Fruit fly (Drosophila melanogaster): ENCODE results near the gene CG43319.

The CG43319 gene

dm6 chr3R:27685539-27686012 lies 8.5 kb upstream of the CG43319 start, which contains the start of gene CG12880:
TSS of gene CG12880 (plus strand) at chr3R:27685962.
- no peak for TF ChIP-seq CG17801 (GFP tag; optimal IDR thresholded peaks at IDR 0.05; ENCODE audit: partially characterized antibody)

- no peak for TF ChIP-seq CG17801 (GFP tag; optimal IDR thresholded peaks at IDR 0.05; ENCODE audit: partially characterized antibody)
These were observed 6.1 kb upstream of the CG43319 start, which contains the start of gene CG31055 for dm6 chr3R:27688034-27688433. TSS of gene CG31055 (minus strand) at chr3R:27688134.

dm6 chr3R:27692645-27693307 lies 1.3 kb upstream of the CG43319 start:
- TF ChIP-seq CG17801 (GFP tag; optimal IDR thresholded peaks at IDR 0.05; ENCODE audit: partially characterized antibody) = no peak

dm6 chr3R:27694583-27694982 lies 465 bp downstream of the CG43319 start, which contains the start of gene Acp98AB:
TSS of gene Acp98AB (plus strand) at chr3R:27694883.
- no peak for TF ChIP-seq CG17801 (GFP tag; optimal IDR thresholded peaks at IDR 0.05; ENCODE audit: partially characterized antibody)

dm6 chr3R:27695019-27695418 lies 901 bp downstream of the CG43319 start, which contains the start of gene HSPBAP1:
TSS of gene HSPBAP1 (plus strand) at chr3R:27695235.
- no peak for TF ChIP-seq CG17801 (GFP tag; optimal IDR thresholded peaks at IDR 0.05; ENCODE audit: partially characterized antibody)

dm6 chr3R:27699540-27700228 lies 5.6 kb downstream of the CG43319 start, which contains the start of gene ALiX:
TSS of gene ALiX (minus strand) at chr3R:27700110.
- TF ChIP-seq CG17801 (GFP tag; optimal IDR thresholded peaks at IDR 0.05; ENCODE audit: partially characterized antibody) = no peak

- TF ChIP-seq CG17801 (GFP tag; optimal IDR thresholded peaks at IDR 0.05; ENCODE audit: partially characterized antibody) = peak; percentile 19
These were observed 6.1 kb downstream of the CG43319 start, which contains the start of gene btz for dm6 chr3R:27700229-27700573. TSS of gene btz (plus strand) at chr3R:27700361.

dm6 chr3R:27706039-27706580 lies 12.0 kb downstream of the CG43319 start:
- TF ChIP-seq CG17801 (GFP tag; optimal IDR thresholded peaks at IDR 0.05; ENCODE audit: partially characterized antibody) = no peak

- peak; percentile 79 for TF ChIP-seq CG17801 (GFP tag; optimal IDR thresholded peaks at IDR 0.05; ENCODE audit: partially characterized antibody)
These were observed 12.6 kb downstream of the CG43319 start, which contains the start of the genes CROT and CG12877 for dm6 chr3R:27706581-27707181. TSS of gene CROT (minus strand) at chr3R:27706751. TSS of gene CG12877 (plus strand) at chr3R:27707100.

dm6 chr3R:27736367-27737005 lies 42.4 kb downstream of the CG43319 start, which contains the start of gene Ets98B:
TSS of gene Ets98B (plus strand) at chr3R:27736538.
- TF ChIP-seq CG17801 (GFP tag; optimal IDR thresholded peaks at IDR 0.05; ENCODE audit: partially characterized antibody) = no peak

dm6 chr3R:27737038-27737437 lies 42.9 kb downstream of the CG43319 start:
- no peak for TF ChIP-seq CG17801 (GFP tag; optimal IDR thresholded peaks at IDR 0.05; ENCODE audit: partially characterized antibody)

- TF ChIP-seq CG17801 (GFP tag; optimal IDR thresholded peaks at IDR 0.05; ENCODE audit: partially characterized antibody) = no peak
These were observed 44.2 kb downstream of the CG43319 start for dm6 chr3R:27738287-27738686.

dm6 chr3R:27739999-27740398 lies 45.9 kb downstream of the CG43319 start:
- no peak for TF ChIP-seq CG17801 (GFP tag; optimal IDR thresholded peaks at IDR 0.05; ENCODE audit: partially characterized antibody)

- no peak for TF ChIP-seq CG17801 (GFP tag; optimal IDR thresholded peaks at IDR 0.05; ENCODE audit: partially characterized antibody)
These were observed 46.6 kb downstream of the CG43319 start for dm6 chr3R:27740692-27741091.

Data from ovary, adult (tissue).